Fruit fly (Drosophila melanogaster) whole organism, embryonic: ENCODE results near the gene CG4393.

Source experiments
- Bdp1 ChIP-seq: fragments of 200-800 bp; sonication (Bioruptor generic); optimal IDR thresholded peaks from 3 replicates; lab custom pipeline; 2016; ENCODE audit warnings: missing biosample characterization, missing genetic modification characterization
- CG10209 ChIP-seq: fragments of 200-800 bp; sonication (Bioruptor generic); optimal IDR thresholded peaks from 3 replicates; lab custom pipeline; 2017; ENCODE audit warnings: missing biosample characterization, mild to moderate bottlenecking, missing genetic modification characterization, missing genetic modification reagents
- CG10565 ChIP-seq: fragments of 200-800 bp; sonication (Bioruptor generic); optimal IDR thresholded peaks from 3 replicates; lab custom pipeline; 2016; ENCODE audit warnings: missing biosample characterization, mild to moderate bottlenecking, missing genetic modification characterization
- CG12104 ChIP-seq: fragments of 200-800 bp; sonication (Bioruptor generic); optimal IDR thresholded peaks from 3 replicates; lab custom pipeline; 2016; ENCODE audit warnings: missing biosample characterization, missing genetic modification characterization
- CG12659 ChIP-seq: fragments of 200-800 bp; sonication (Bioruptor generic); optimal IDR thresholded peaks from 3 replicates; lab custom pipeline; 2017; ENCODE audit warnings: mild to moderate bottlenecking, missing biosample characterization, missing genetic modification reagents, missing genetic modification characterization
- CG13894 ChIP-seq: fragments of 200-800 bp; sonication (Bioruptor generic); optimal IDR thresholded peaks from 3 replicates; lab custom pipeline; 2018; ENCODE audit warnings: missing biosample characterization, mild to moderate bottlenecking, missing genetic modification characterization, moderate library complexity
- CG15601 ChIP-seq: fragments of 200-800 bp; sonication (Bioruptor generic); optimal IDR thresholded peaks from 3 replicates; lab custom pipeline; 2019; ENCODE audit warnings: missing biosample characterization, mild to moderate bottlenecking, missing genetic modification characterization, moderate library complexity
- CG1602 ChIP-seq: fragments of 200-800 bp; sonication (Bioruptor generic); optimal IDR thresholded peaks from 3 replicates; lab custom pipeline; 2016; ENCODE audit warnings: missing biosample characterization, missing genetic modification characterization
- CG2129 ChIP-seq: fragments of 200-800 bp; sonication (Bioruptor generic); IDR thresholded peaks from 2 replicates; pipeline ENCODE4 v1.3.6; 2022; ENCODE audit warnings: missing biosample characterization, missing genetic modification characterization; ENCODE audit not compliant: partially characterized antibody
- CG2712 ChIP-seq: fragments of 200-800 bp; optimal IDR thresholded peaks from 3 replicates; lab custom pipeline; 2019; ENCODE audit warnings: missing biosample characterization, mild to moderate bottlenecking, missing genetic modification characterization, moderate library complexity
- CG3281 ChIP-seq: fragments of 200-800 bp; sonication (Bioruptor generic); optimal IDR thresholded peaks from 3 replicates; lab custom pipeline; 2017; ENCODE audit warnings: missing biosample characterization, mild to moderate bottlenecking, missing genetic modification characterization
- CG33557 ChIP-seq: fragments of 200-800 bp; sonication (Bioruptor generic); optimal IDR thresholded peaks from 2 replicates; lab custom pipeline; 2019; ENCODE audit warnings: missing biosample characterization, mild to moderate bottlenecking, missing genetic modification characterization, moderate library complexity
- CG4424 ChIP-seq: fragments of 200-800 bp; sonication (Bioruptor generic); optimal IDR thresholded peaks from 3 replicates; lab custom pipeline; 2016; ENCODE audit warnings: missing biosample characterization, missing genetic modification characterization
- CG4854 ChIP-seq: fragments of 200-800 bp; sonication (Bioruptor generic); optimal IDR thresholded peaks from 2 replicates; lab custom pipeline; 2016; ENCODE audit warnings: missing biosample characterization, missing genetic modification characterization, inconsistent platforms
- CG5245 ChIP-seq: fragments of 200-800 bp; sonication (Bioruptor generic); optimal IDR thresholded peaks from 3 replicates; lab custom pipeline; 2016; ENCODE audit warnings: missing biosample characterization, missing genetic modification characterization
- CG6254 ChIP-seq: fragments of 200-800 bp; sonication (Bioruptor generic); optimal IDR thresholded peaks from 3 replicates; lab custom pipeline; 2017; ENCODE audit warnings: mild to moderate bottlenecking, missing biosample characterization, missing genetic modification reagents, missing genetic modification characterization
- CG6689 ChIP-seq: fragments of 200-800 bp; sonication (Bioruptor generic); IDR thresholded peaks from 2 replicates; pipeline ENCODE4 v1.3.6; 2022; ENCODE audit warnings: missing biosample characterization, missing genetic modification characterization
- CG7556 ChIP-seq: fragments of 200-800 bp; sonication (Bioruptor generic); optimal IDR thresholded peaks from 2 replicates; lab custom pipeline; 2017; ENCODE audit warnings: missing biosample characterization, mild to moderate bottlenecking, missing genetic modification characterization
- CG7839 ChIP-seq: fragments of 200-800 bp; sonication (Bioruptor generic); optimal IDR thresholded peaks from 3 replicates; lab custom pipeline; 2018; ENCODE audit warnings: missing biosample characterization, mild to moderate bottlenecking, missing genetic modification characterization, moderate library complexity
- CG8290 ChIP-seq, 3 experiments: fragments of 200-800 bp; sonication (Bioruptor generic); optimal IDR thresholded peaks; 2 replicates each; lab custom pipeline; 2016 to 2019; ENCODE audit warnings: missing biosample characterization in 3 of 3, missing genetic modification characterization in 3 of 3, mild to moderate bottlenecking in 2 of 3, moderate library complexity in 1 of 3
- CG8924 ChIP-seq: fragments of 200-800 bp; optimal IDR thresholded peaks from 3 replicates; lab custom pipeline; 2019; ENCODE audit warnings: missing biosample characterization, mild to moderate bottlenecking, missing genetic modification characterization, moderate library complexity
- Chrac-16 ChIP-seq: fragments of 200-800 bp; sonication (Bioruptor generic); optimal IDR thresholded peaks from 3 replicates; lab custom pipeline; 2016; ENCODE audit warnings: missing biosample characterization, missing genetic modification characterization
- CoRest ChIP-seq: fragments of 200-800 bp; sonication (Bioruptor generic); optimal IDR thresholded peaks from 3 replicates; lab custom pipeline; 2018; ENCODE audit warnings: missing biosample characterization, mild to moderate bottlenecking, missing genetic modification characterization, moderate library complexity
- HLH4C ChIP-seq: fragments of 200-800 bp; sonication (Bioruptor generic); IDR thresholded peaks from 3 replicates; pipeline ENCODE4 v1.3.6; 2022; ENCODE audit warnings: missing biosample characterization, missing genetic modification characterization; ENCODE audit not compliant: partially characterized antibody
- HmgD ChIP-seq: fragments of 200-800 bp; sonication (Bioruptor generic); optimal IDR thresholded peaks from 3 replicates; lab custom pipeline; 2016; ENCODE audit warnings: missing biosample characterization, missing genetic modification characterization
- Kr ChIP-seq: fragments of 200-800 bp; sonication (Bioruptor generic); optimal IDR thresholded peaks from 2 replicates; lab custom pipeline; 2017; ENCODE audit warnings: missing biosample characterization, mild to moderate bottlenecking, missing genetic modification characterization
- Sox100B ChIP-seq: fragments of 200-800 bp; sonication (Bioruptor generic); optimal IDR thresholded peaks from 3 replicates; lab custom pipeline; 2018; ENCODE audit warnings: missing biosample characterization, mild to moderate bottlenecking, missing genetic modification characterization
- YL-1 ChIP-seq: fragments of 200-800 bp; sonication (Bioruptor generic); optimal IDR thresholded peaks from 3 replicates; lab custom pipeline; 2017; ENCODE audit warnings: missing biosample characterization, mild to moderate bottlenecking, missing genetic modification characterization
- cato ChIP-seq: fragments of 200-800 bp; sonication (Bioruptor generic); optimal IDR thresholded peaks from 2 replicates; lab custom pipeline; 2016; ENCODE audit warnings: missing biosample characterization, missing genetic modification characterization, borderline replicate concordance
- chif ChIP-seq, 2 experiments: fragments of 200-800 bp; sonication (Bioruptor generic); optimal IDR thresholded peaks; 3 replicates each; lab custom pipeline; 2016; ENCODE audit warnings: missing biosample characterization in 2 of 2, missing genetic modification characterization in 2 of 2
- croc ChIP-seq: fragments of 200-800 bp; sonication (Bioruptor generic); conservative IDR thresholded peaks from 3 replicates; pipeline ENCODE4 v1.3.6; 2022; ENCODE audit warnings: missing biosample characterization, missing genetic modification characterization
- cwo ChIP-seq: fragments of 200-800 bp; sonication (Bioruptor generic); optimal IDR thresholded peaks from 3 replicates; lab custom pipeline; 2017; ENCODE audit warnings: missing biosample characterization, missing genetic modification characterization, mild to moderate bottlenecking, moderate library complexity, missing genetic modification reagents
- dysf ChIP-seq: fragments of 200-800 bp; sonication (Bioruptor generic); IDR thresholded peaks from 3 replicates; pipeline ENCODE4 v1.3.6; 2022; ENCODE audit warnings: missing biosample characterization, missing genetic modification characterization
- esg ChIP-seq: fragments of 200-800 bp; sonication (Bioruptor generic); conservative IDR thresholded peaks from 2 replicates; pipeline ENCODE4 v1.3.6; 2022; ENCODE audit warnings: missing biosample characterization, missing genetic modification characterization
- fd102C ChIP-seq: fragments of 200-800 bp; sonication (Bioruptor generic); optimal IDR thresholded peaks from 2 replicates; lab custom pipeline; 2018; ENCODE audit warnings: missing biosample characterization, mild to moderate bottlenecking, missing genetic modification characterization, moderate library complexity
- fd3F ChIP-seq: fragments of 200-800 bp; sonication (Bioruptor generic); optimal IDR thresholded peaks from 2 replicates; lab custom pipeline; 2018; ENCODE audit warnings: missing biosample characterization, mild to moderate bottlenecking, missing genetic modification characterization, moderate library complexity
- gem ChIP-seq: fragments of 200-800 bp; sonication (Bioruptor generic); optimal IDR thresholded peaks from 2 replicates; lab custom pipeline; 2019; ENCODE audit warnings: missing biosample characterization, mild to moderate bottlenecking, missing genetic modification characterization, moderate library complexity
- lov ChIP-seq, 2 experiments: fragments of 200-800 bp in 1 of 2; fragments of >200 bp in 1 of 2; sonication (Bioruptor generic) in 1 of 2; IDR thresholded peaks in 1 of 2; optimal IDR thresholded peaks in 1 of 2; 2 replicates in 1 of 2; 3 replicates in 1 of 2; pipeline versions ENCODE4 v1.3.6 to Lab custom; 2017 to 2022; ENCODE audit warnings: missing biosample characterization in 1 of 2, missing genetic modification characterization in 1 of 2
- nerfin-2 ChIP-seq: fragments of 200-800 bp; sonication (Bioruptor generic); IDR thresholded peaks from 2 replicates; pipeline ENCODE4 v1.3.6; 2022; ENCODE audit warnings: missing biosample characterization, missing genetic modification characterization; ENCODE audit not compliant: partially characterized antibody
- org-1 ChIP-seq: fragments of 200-800 bp; sonication (Bioruptor generic); optimal IDR thresholded peaks from 2 replicates; lab custom pipeline; 2017; ENCODE audit warnings: missing biosample characterization, missing genetic modification characterization
- ranshi ChIP-seq: fragments of 200-800 bp; sonication (Bioruptor generic); IDR thresholded peaks from 2 replicates; pipeline ENCODE4 v1.3.6; 2022; ENCODE audit warnings: missing biosample characterization, missing genetic modification characterization
- row ChIP-seq: fragments of 200-800 bp; sonication (Bioruptor generic); IDR thresholded peaks from 3 replicates; pipeline ENCODE4 v1.3.6; 2022; ENCODE audit warnings: missing biosample characterization, missing genetic modification characterization
- sisA ChIP-seq: fragments of 200-800 bp; sonication (Bioruptor generic); IDR thresholded peaks from 2 replicates; pipeline ENCODE4 v1.3.6; 2022; ENCODE audit warnings: missing biosample characterization, missing genetic modification characterization
- tap ChIP-seq: fragments of 200-800 bp; optimal IDR thresholded peaks from 3 replicates; lab custom pipeline; 2019; ENCODE audit warnings: missing biosample characterization, mild to moderate bottlenecking, missing genetic modification characterization, moderate library complexity
- tgo ChIP-seq: fragments of 200-800 bp; sonication (Bioruptor generic); IDR thresholded peaks from 3 replicates; pipeline ENCODE4 v1.3.6; 2022; ENCODE audit warnings: missing biosample characterization, missing genetic modification characterization
- zen ChIP-seq: fragments of 200-800 bp; sonication (Bioruptor generic); optimal IDR thresholded peaks from 3 replicates; lab custom pipeline; 2018; ENCODE audit warnings: missing biosample characterization, mild to moderate bottlenecking, missing genetic modification characterization, moderate library complexity
- zfh1 ChIP-seq: fragments of 200-800 bp; sonication (Bioruptor generic); IDR thresholded peaks from 3 replicates; pipeline ENCODE4 v1.3.6; 2022; ENCODE audit warnings: missing biosample characterization, missing genetic modification characterization

The CG4393 gene

dm6 chr3R:23345057-23345776 is 39.4 kb downstream of the CG4393 start (continued):
- TF ChIP-seq Kr (peak; percentile 56), esg (GFP tag; lab: Robert Waterston, UW) (no peak), croc (GFP tag; lab: Robert Waterston, UW) (peak; percentile 46), tap (peak; percentile 4), row (GFP tag; lab: Robert Waterston, UW) (peak; percentile 58), Bdp1 (GFP tag; lab: Kevin White, UChicago) (no peak), CG2712 (tag; lab: Kevin White, UChicago) (peak; percentile 83), CG13894 (tag; lab: Kevin White, UChicago) (no peak), CG33557 (GFP tag; lab: Kevin White, UChicago) (peak; percentile 78), dysf (GFP tag; lab: Robert Waterston, UW) (no peak), zen (tag; lab: Kevin White, UChicago) (peak; percentile 59), HmgD (GFP tag; lab: Kevin White, UChicago) (no peak), nerfin-2 (GFP tag; lab: Robert Waterston, UW) (no peak), Sox100B (GFP tag; lab: Kevin White, UChicago) (peak; percentile 36), CG3281 (GFP tag; lab: Kevin White, UChicago) (no peak), lov (optimal IDR thresholded peaks at IDR 0.05; lab: Kevin White, UChicago) (no peak), lov (GFP tag; IDR thresholded peaks at IDR 0.05; lab: Robert Waterston, UW) (peak; percentile 39; the same call in 1 of the 3 replicates), CG6689 (GFP tag; lab: Robert Waterston, UW) (peak; percentile 47), HLH4C (GFP tag; lab: Robert Waterston, UW) (no peak), zfh1 (GFP tag; lab: Robert Waterston, UW) (0 out of 3 replicates have a peak, but pooled peaks have one; percentile 35), CG8290 (GFP tag; optimal IDR thresholded peaks at IDR 0.05; lab: Kevin White, UChicago) (peak; percentile 0), CG8290 (tag; optimal IDR thresholded peaks at IDR 0.05; lab: Kevin White, UChicago) (no peak), CG2129 (no peak), CG10565 (GFP tag; lab: Kevin White, UChicago) (no peak), CG10209 (GFP tag; lab: Kevin White, UChicago) (peak; percentile 9), CG12104 (GFP tag; lab: Kevin White, UChicago) (peak; percentile 5), CG15601 (tag; lab: Kevin White, UChicago) (peak; percentile 51), CG5245 (GFP tag; lab: Kevin White, UChicago) (peak; percentile 5), fd102C (GFP tag; lab: Kevin White, UChicago) (no peak), tgo (GFP tag; lab: Robert Waterston, UW) (0 out of 3 replicates have a peak, but pooled peaks have one; percentile 13), CG7839 (tag; lab: Kevin White, UChicago) (peak; percentile 50), Chrac-16 (GFP tag; lab: Kevin White, UChicago) (peak; percentile 45), sisA (GFP tag; lab: Robert Waterston, UW) (no peak), CG1602 (GFP tag; lab: Kevin White, UChicago) (peak; percentile 27), cato (GFP tag; lab: Kevin White, UChicago) (no peak), ranshi (GFP tag; lab: Robert Waterston, UW) (peak; percentile 28; the same call in 1 of the 2 replicates), CG4854 (peak; percentile 8), CG7556 (GFP tag; lab: Kevin White, UChicago) (peak; percentile 48), chif (GFP tag; optimal IDR thresholded peaks at IDR 0.05; lab: Kevin White, UChicago) (peak in 1 of 2 experiments; percentile 56), CG8924 (tag; lab: Kevin White, UChicago) (peak; percentile 50), fd3F (GFP tag; lab: Kevin White, UChicago) (no peak), cwo (GFP tag; lab: Kevin White, UChicago) (no peak), CoRest (tag; lab: Kevin White, UChicago) (peak; percentile 31), YL-1 (no peak), CG4424 (GFP tag; lab: Kevin White, UChicago) (peak; percentile 25), CG12659 (no peak), CG6254 (GFP tag; lab: Kevin White, UChicago) (peak; percentile 2), gem (tag; lab: Kevin White, UChicago) (peak; percentile 76), org-1 (GFP tag; lab: Kevin White, UChicago) (no peak)
